Fruit fly (Drosophila melanogaster) whole organism, pupa: ENCODE results near the gene MKP-4.

Experiments used
- CG10348 ChIP-seq: fragments of 200-800 bp; sonication (Bioruptor generic); IDR thresholded peaks from 2 replicates; pipeline ENCODE4 v1.3.6; 2022; ENCODE audit warnings: missing biosample characterization, missing genetic modification characterization
- CG12605 ChIP-seq: fragments of 200-800 bp; sonication (Bioruptor generic); IDR thresholded peaks from 2 replicates; pipeline ENCODE4 v1.3.6; 2022; ENCODE audit warnings: missing biosample characterization, missing genetic modification characterization
- CG13204 ChIP-seq: fragments of 200-800 bp; sonication (Bioruptor generic); optimal IDR thresholded peaks from 2 replicates; lab custom pipeline; 2018; ENCODE audit warnings: missing biosample characterization, mild to moderate bottlenecking, missing genetic modification characterization, moderate library complexity
- CG14655 ChIP-seq: fragments of 200-800 bp; sonication (Bioruptor generic); optimal IDR thresholded peaks from 3 replicates; lab custom pipeline; 2017; ENCODE audit warnings: mild to moderate bottlenecking, missing biosample characterization, missing genetic modification reagents, missing genetic modification characterization
- CG15710 ChIP-seq: fragments of 200-800 bp; sonication (Bioruptor generic); optimal IDR thresholded peaks from 2 replicates; lab custom pipeline; 2018; ENCODE audit warnings: missing biosample characterization, mild to moderate bottlenecking, missing genetic modification characterization, moderate library complexity
- CG17806 ChIP-seq: fragments of 200-800 bp; sonication (Bioruptor generic); optimal IDR thresholded peaks from 2 replicates; lab custom pipeline; 2018; ENCODE audit warnings: missing biosample characterization, mild to moderate bottlenecking, missing genetic modification characterization, moderate library complexity
- CG32121 ChIP-seq: fragments of 200-800 bp; sonication (Bioruptor generic); IDR thresholded peaks from 2 replicates; pipeline ENCODE4 v1.3.6; 2022; ENCODE audit warnings: missing biosample characterization, missing genetic modification characterization
- CG34367 ChIP-seq: fragments of 200-800 bp; sonication (Bioruptor generic); optimal IDR thresholded peaks from 2 replicates; lab custom pipeline; 2018; ENCODE audit warnings: missing biosample characterization, mild to moderate bottlenecking, missing genetic modification characterization
- CG4496 ChIP-seq: fragments of 200-800 bp; sonication (Bioruptor generic); IDR thresholded peaks from 3 replicates; pipeline ENCODE4 v1.3.6; 2022; ENCODE audit warnings: missing biosample characterization, missing genetic modification characterization
- CG8159 ChIP-seq: fragments of 200-800 bp; sonication (Bioruptor generic); optimal IDR thresholded peaks from 3 replicates; lab custom pipeline; 2018; ENCODE audit warnings: missing biosample characterization, mild to moderate bottlenecking, missing genetic modification characterization, moderate library complexity
- CG8301 ChIP-seq: fragments of 200-800 bp; sonication (Bioruptor generic); optimal IDR thresholded peaks from 2 replicates; lab custom pipeline; 2018; ENCODE audit warnings: missing biosample characterization, mild to moderate bottlenecking, missing genetic modification characterization
- CG9948 ChIP-seq: fragments of 200-800 bp; sonication (Bioruptor generic); optimal IDR thresholded peaks from 2 replicates; lab custom pipeline; 2018; ENCODE audit warnings: missing biosample characterization, mild to moderate bottlenecking, missing genetic modification characterization, moderate library complexity
- D1 ChIP-seq: fragments of 200-800 bp; sonication (Bioruptor generic); optimal IDR thresholded peaks from 2 replicates; lab custom pipeline; 2018; ENCODE audit warnings: missing biosample characterization, mild to moderate bottlenecking, missing genetic modification characterization, moderate library complexity
- EcR ChIP-seq: fragments of 200-800 bp; sonication (Bioruptor generic); optimal IDR thresholded peaks from 3 replicates; lab custom pipeline; 2019; ENCODE audit warnings: missing biosample characterization, missing genetic modification characterization, mild to moderate bottlenecking, moderate library complexity, missing genetic modification reagents
- Ets98B ChIP-seq: fragments of 200-800 bp; sonication (Bioruptor generic); IDR thresholded peaks from 2 replicates; pipeline ENCODE4 v1.3.6; 2022; ENCODE audit warnings: missing biosample characterization, missing genetic modification characterization
- Pif1A ChIP-seq: fragments of 200-800 bp; sonication (Bioruptor generic); optimal IDR thresholded peaks from 3 replicates; lab custom pipeline; 2016; ENCODE audit warnings: missing biosample characterization, missing genetic modification characterization
- Pif1B ChIP-seq: fragments of 200-800 bp; sonication (Bioruptor generic); optimal IDR thresholded peaks from 3 replicates; lab custom pipeline; 2016; ENCODE audit warnings: missing biosample characterization, missing genetic modification characterization
- Snoo ChIP-seq: fragments of 200-800 bp; sonication (Bioruptor generic); optimal IDR thresholded peaks from 3 replicates; lab custom pipeline; 2017; ENCODE audit warnings: missing biosample characterization, mild to moderate bottlenecking, missing genetic modification characterization, inconsistent platforms
- fd96Ca ChIP-seq: fragments of 200-800 bp; sonication (Bioruptor generic); IDR thresholded peaks from 3 replicates; pipeline ENCODE4 v1.3.6; 2022; ENCODE audit warnings: missing biosample characterization, missing genetic modification characterization
- gl ChIP-seq: fragments of 200-800 bp; sonication (Bioruptor generic); optimal IDR thresholded peaks from 2 replicates; lab custom pipeline; 2018; ENCODE audit warnings: missing biosample characterization, mild to moderate bottlenecking, missing genetic modification characterization
- rn ChIP-seq: fragments of 200-800 bp; sonication (Bioruptor generic); IDR thresholded peaks from 2 replicates; pipeline ENCODE4 v1.3.6; 2022; ENCODE audit warnings: missing biosample characterization, missing genetic modification characterization

The MKP-4 gene

dm6 chrX:19622924-19623323, at the start of gene MKP-4, which contains the start of gene Naa20A:
Gene MKP-4 (plus strand): TSS chrX:19623114.
Gene Naa20A (minus strand): TSS chrX:19623074.
- TF ChIP-seq EcR (GFP tag; lab: Kevin White, UChicago): no peak
- TF ChIP-seq CG13204 (GFP tag; lab: Kevin White, UChicago): no peak
- no peak for TF ChIP-seq CG14655
- TF ChIP-seq CG34367 (tag; lab: Kevin White, UChicago): no peak
- no peak for TF ChIP-seq D1 (tag; lab: Kevin White, UChicago)
- TF ChIP-seq gl (tag; lab: Kevin White, UChicago): no peak
- no peak for TF ChIP-seq CG4496
- no peak for TF ChIP-seq CG10348 (GFP tag; lab: Robert Waterston, UW)
- no peak for TF ChIP-seq CG9948 (tag; lab: Kevin White, UChicago)
- no peak for TF ChIP-seq rn (GFP tag; lab: Robert Waterston, UW)
- TF ChIP-seq CG15710: no peak
- no peak for TF ChIP-seq Ets98B
- no peak for TF ChIP-seq CG8159 (tag; lab: Kevin White, UChicago)
- TF ChIP-seq Snoo (tag; lab: Kevin White, UChicago): no peak
- TF ChIP-seq CG8301 (tag; lab: Kevin White, UChicago): no peak
- TF ChIP-seq, all 21 proteins: peak for 0

- TF ChIP-seq CG34367 (tag; lab: Kevin White, UChicago) (no peak), CG9948 (tag; lab: Kevin White, UChicago) (no peak), fd96Ca (GFP tag; lab: Robert Waterston, UW) (no peak), rn (GFP tag; lab: Robert Waterston, UW) (no peak), D1 (tag; lab: Kevin White, UChicago) (no peak), Snoo (tag; lab: Kevin White, UChicago) (no peak), CG12605 (no peak), CG17806 (tag; lab: Kevin White, UChicago) (no peak), CG14655 (no peak), CG8301 (tag; lab: Kevin White, UChicago) (no peak), CG8159 (tag; lab: Kevin White, UChicago) (no peak), Pif1A (GFP tag; lab: Kevin White, UChicago) (no peak)
Measured at dm6 chrX:19573687-19574086, 49.2 kb upstream of the MKP-4 start.

dm6 chrX:19577940-19578632, 44.8 kb upstream of the MKP-4 start:
- TF ChIP-seq EcR (GFP tag; lab: Kevin White, UChicago): peak; percentile 59
- peak; percentile 53; the same call in 1 of the 2 replicates for TF ChIP-seq CG32121 (GFP tag; lab: Robert Waterston, UW)
- no peak for TF ChIP-seq CG34367 (tag; lab: Kevin White, UChicago)

DNA sequence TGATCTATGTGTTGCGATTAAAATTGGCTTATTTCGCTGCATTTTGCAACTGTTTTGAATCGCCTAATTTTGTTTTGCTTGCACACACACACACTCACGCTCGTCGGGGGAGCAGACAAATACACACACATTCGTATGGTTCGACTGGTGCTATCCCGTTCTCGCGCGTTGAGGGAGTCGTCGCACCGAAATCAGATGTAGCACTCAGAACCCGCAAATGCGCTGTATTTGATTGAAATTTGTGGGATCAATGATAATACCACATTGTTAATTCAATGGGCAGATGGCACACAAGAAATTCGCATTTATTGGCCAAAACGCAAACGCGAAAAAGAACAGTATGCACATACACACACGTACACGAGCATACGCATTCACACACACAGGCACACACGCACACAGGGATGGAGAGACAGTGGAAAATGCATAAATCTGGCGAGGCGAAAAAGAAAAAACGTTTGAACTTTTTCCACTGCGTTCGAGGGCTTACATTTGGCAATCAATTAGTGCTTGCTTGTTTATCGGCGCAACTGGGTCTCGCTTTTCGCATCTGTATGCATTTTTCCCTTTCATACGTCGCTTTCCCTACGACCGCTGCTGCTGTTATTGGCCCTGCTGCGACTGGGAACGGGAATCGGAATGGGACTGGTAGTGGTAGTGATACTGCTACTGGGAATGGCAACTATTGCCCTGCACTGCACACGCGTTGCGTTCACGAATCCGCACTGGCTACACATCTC, 43.8 kb upstream of the MKP-4 start:
- no peak for TF ChIP-seq rn (GFP tag; lab: Robert Waterston, UW)
- TF ChIP-seq CG34367 (tag; lab: Kevin White, UChicago): no peak
- TF ChIP-seq EcR (GFP tag; lab: Kevin White, UChicago): no peak
- TF ChIP-seq CG9948 (tag; lab: Kevin White, UChicago): no peak
- no peak for TF ChIP-seq Ets98B
- TF ChIP-seq gl (tag; lab: Kevin White, UChicago): no peak
- no peak for TF ChIP-seq CG8159 (tag; lab: Kevin White, UChicago)
- TF ChIP-seq CG17806 (tag; lab: Kevin White, UChicago): no peak
- no peak for TF ChIP-seq Pif1A (GFP tag; lab: Kevin White, UChicago)
- TF ChIP-seq CG32121 (GFP tag; lab: Robert Waterston, UW): no peak
- no peak for TF ChIP-seq CG4496
- no peak for TF ChIP-seq CG12605
- TF ChIP-seq CG10348 (GFP tag; lab: Robert Waterston, UW): no peak
- TF ChIP-seq fd96Ca (GFP tag; lab: Robert Waterston, UW): no peak; the same call in 2 of the 3 replicates
- no peak for TF ChIP-seq Pif1B (GFP tag; lab: Kevin White, UChicago)
- TF ChIP-seq D1 (tag; lab: Kevin White, UChicago): no peak
- TF ChIP-seq, all 21 proteins: peak for 0

DNA sequence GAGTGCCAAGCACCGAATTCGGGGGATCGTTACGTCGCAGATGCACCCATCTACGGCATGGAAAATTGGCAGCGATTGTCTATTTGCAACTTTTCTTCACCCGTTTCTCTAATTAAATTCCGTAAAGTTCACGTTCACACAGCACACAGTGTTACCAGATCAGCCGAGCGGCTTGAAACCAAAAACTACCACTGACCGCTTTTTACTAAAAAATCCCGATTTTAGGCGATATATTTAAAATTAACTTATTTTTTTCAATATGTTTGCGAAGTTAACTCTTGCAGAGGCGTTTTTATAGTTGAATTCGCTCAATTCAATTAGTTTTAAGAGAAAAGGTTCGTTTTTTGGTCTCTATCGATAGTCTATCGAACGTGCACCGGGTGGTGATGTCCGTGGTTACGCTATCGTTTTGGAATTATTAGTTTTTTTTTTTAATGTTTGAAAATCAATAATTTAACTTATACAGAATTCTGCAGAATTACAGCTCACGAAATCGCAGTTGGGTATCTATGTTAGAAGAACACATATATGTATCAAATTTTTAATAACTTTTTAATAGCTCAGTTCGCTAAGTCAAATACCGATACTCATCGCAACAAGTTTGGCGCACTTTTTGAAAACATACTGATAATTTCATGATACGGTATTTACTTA, 43.1 kb upstream of the MKP-4 start, which contains the start of gene Tao:
TSS of gene Tao (minus strand) at position 153 of the 654 bp plus-strand sequence.
- TF ChIP-seq Pif1B (GFP tag; lab: Kevin White, UChicago) (no peak), CG10348 (GFP tag; lab: Robert Waterston, UW) (no peak), rn (GFP tag; lab: Robert Waterston, UW) (no peak), CG8159 (tag; lab: Kevin White, UChicago) (no peak), Pif1A (GFP tag; lab: Kevin White, UChicago) (no peak), CG4496 (no peak), CG15710 (no peak), CG12605 (no peak), fd96Ca (GFP tag; lab: Robert Waterston, UW) (no peak), CG9948 (tag; lab: Kevin White, UChicago) (no peak)
- TF ChIP-seq, all 21 proteins: peak for 0
